Worm (Caenorhabditis elegans) whole organism, mixed stage, embryonic: ENCODE results near the gene mdt-6.

Experiments
- blmp-1 ChIP-seq: fragments of 150-350 bp; optimal IDR thresholded peaks from 2 replicates; lab custom pipeline; 2014; ENCODE audit warnings: missing biosample characterization, missing genetic modification characterization
- elt-3 ChIP-seq: fragments of 150-350 bp; optimal IDR thresholded peaks from 2 replicates; lab custom pipeline; 2014; ENCODE audit warnings: missing biosample characterization, missing genetic modification characterization
- flh-1 ChIP-seq: fragments of 200-800 bp; sonication (Bioruptor generic); optimal IDR thresholded peaks from 2 replicates; lab custom pipeline; 2018; ENCODE audit warnings: mild to moderate bottlenecking, missing genetic modification characterization, moderate library complexity, missing compliant biosample characterization
- lin-13 ChIP-seq: fragments of 150-350 bp; optimal IDR thresholded peaks from 2 replicates; lab custom pipeline; 2014; ENCODE audit warnings: missing biosample characterization, missing genetic modification characterization
- lsy-2 ChIP-seq: fragments of 150-350 bp; optimal IDR thresholded peaks from 2 replicates; lab custom pipeline; 2014; ENCODE audit warnings: missing biosample characterization, missing genetic modification characterization
- nhr-12 ChIP-seq: fragments of 150-350 bp; optimal IDR thresholded peaks from 2 replicates; lab custom pipeline; 2014; ENCODE audit warnings: missing biosample characterization, missing genetic modification characterization
- nhr-237 ChIP-seq: fragments of 150-350 bp; optimal IDR thresholded peaks from 2 replicates; lab custom pipeline; 2014; ENCODE audit warnings: missing biosample characterization, missing genetic modification characterization
- nhr-28 ChIP-seq: fragments of 150-350 bp; optimal IDR thresholded peaks from 2 replicates; lab custom pipeline; 2014; ENCODE audit warnings: missing biosample characterization, missing genetic modification characterization
- nhr-76 ChIP-seq: sonication (generic microtip); optimal IDR thresholded peaks from 2 replicates; lab custom pipeline; 2017; ENCODE audit warnings: missing biosample characterization, missing genetic modification characterization
- pha-4 ChIP-seq: fragments of 150-350 bp; optimal IDR thresholded peaks from 2 replicates; lab custom pipeline; 2018; ENCODE audit warnings: missing biosample characterization, missing genetic modification reagents, missing genetic modification characterization
- snpc-4 ChIP-seq: fragments of 150-350 bp; optimal IDR thresholded peaks from 2 replicates; lab custom pipeline; 2014; ENCODE audit warnings: missing biosample characterization, missing genetic modification characterization
- sptf-1 ChIP-seq: sonication (generic microtip); optimal IDR thresholded peaks from 2 replicates; lab custom pipeline; 2017; ENCODE audit warnings: mild to moderate bottlenecking, missing genetic modification characterization, moderate library complexity, missing compliant biosample characterization
- ztf-11 ChIP-seq: fragments of 150-350 bp; optimal IDR thresholded peaks from 2 replicates; lab custom pipeline; 2014; ENCODE audit warnings: missing biosample characterization, missing genetic modification characterization

DNA sequence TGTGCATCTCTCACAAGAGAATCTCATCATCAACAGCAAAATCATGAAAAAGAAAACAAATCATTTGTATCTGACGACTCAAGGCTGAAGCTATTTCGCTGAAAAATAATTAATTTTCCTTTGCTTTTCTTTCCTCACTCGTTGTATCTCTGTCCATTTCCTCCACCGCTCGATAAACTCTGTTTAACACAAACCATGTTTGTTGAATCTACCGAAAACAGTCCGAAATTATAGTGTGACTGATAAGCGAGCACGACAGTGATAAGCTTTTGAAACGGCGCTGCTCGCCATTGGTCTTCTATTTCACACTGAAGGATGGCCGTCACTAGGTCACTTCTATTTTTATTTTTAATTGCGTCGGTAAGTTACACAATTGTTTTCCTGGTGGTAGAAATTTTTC, 16.2 kb upstream of the mdt-6 start, which contains the start of gene npa-1:
- TF ChIP-seq sptf-1, result no peak
- no peak for TF ChIP-seq ztf-11 (tag; lab: Kevin White, UChicago)
- no peak for TF ChIP-seq blmp-1 (tag; lab: Kevin White, UChicago)
- TF ChIP-seq nhr-76, result no peak
- TF ChIP-seq snpc-4 (tag; lab: Kevin White, UChicago), result no peak
- TF ChIP-seq flh-1 (GFP tag; lab: Kevin White, UChicago), result no peak
- TF ChIP-seq pha-4 (tag; lab: Kevin White, UChicago), result no peak
- no peak for TF ChIP-seq elt-3 (tag; lab: Kevin White, UChicago)
- no peak for TF ChIP-seq lin-13 (tag; lab: Kevin White, UChicago)
- TF ChIP-seq nhr-12, result no peak
- no peak for TF ChIP-seq lsy-2 (tag; lab: Kevin White, UChicago)
- TF ChIP-seq nhr-28 (tag; lab: Kevin White, UChicago), result no peak
- TF ChIP-seq nhr-237 (tag; lab: Kevin White, UChicago), result no peak
